Fruit fly (Drosophila melanogaster) whole organism: ENCODE data around the gene CG10570.

Source experiments
- CG8478 ChIP-seq: fragments of >200 bp; optimal IDR thresholded peaks from 2 replicates; lab custom pipeline; 2018; ENCODE audit warnings: inconsistent platforms
- EcR ChIP-seq, 2 experiments: fragments of >200 bp; optimal IDR thresholded peaks; 2 replicates each; lab custom pipeline; 2017; ENCODE audit warnings: missing biosample characterization in 2 of 2, missing genetic modification characterization in 2 of 2, missing genetic modification reagents in 2 of 2
- pan ChIP-seq: fragments of >200 bp; optimal IDR thresholded peaks from 2 replicates; lab custom pipeline; 2017
- psq ChIP-seq: fragments of >200 bp; optimal IDR thresholded peaks from 2 replicates; lab custom pipeline; 2017
- usp ChIP-seq: fragments of >200 bp; optimal IDR thresholded peaks from 2 replicates; lab custom pipeline; 2017; ENCODE audit warnings: missing biosample characterization, missing genetic modification characterization, mixed read lengths

- TF ChIP-seq pan (lab: Kevin White, UChicago) (no peak), psq (lab: Kevin White, UChicago) (no peak), CG8478 (lab: Kevin White, UChicago) (no peak), usp (GFP tag; lab: Kevin White, UChicago) (no peak), EcR (GFP tag; optimal IDR thresholded peaks at IDR 0.05; lab: Kevin White, UChicago) (no peak)
Measured at dm6 chr2L:18805247-18805636, 5.8 kb downstream of the CG10570 start, which contains the start of gene CG43814.
